Worm (Caenorhabditis elegans) whole organism, L4 larva: ENCODE data around the gene M106.7.

Experiments
- F26F4.8 ChIP-seq: fragments of 200-800 bp; sonication (Bioruptor generic); conservative IDR thresholded peaks from 2 replicates; pipeline ENCODE4 v1.3.6; 2022; ENCODE audit warnings: missing genetic modification characterization, missing compliant biosample characterization
- F49E8.2 ChIP-seq: sonication (generic microtip); optimal IDR thresholded peaks from 2 replicates; lab custom pipeline; 2016; ENCODE audit warnings: missing compliant biosample characterization, mild to moderate bottlenecking, missing genetic modification characterization, borderline replicate concordance
- Y48G9A.11 ChIP-seq: fragments of 200-800 bp; sonication (Bioruptor generic); IDR thresholded peaks from 2 replicates; pipeline ENCODE4 v1.3.6; 2022; ENCODE audit warnings: missing genetic modification reagents, missing genetic modification characterization, missing compliant biosample characterization
- Y5F2A.4 ChIP-seq: fragments of 200-800 bp; sonication (Bioruptor generic); optimal IDR thresholded peaks from 2 replicates; lab custom pipeline; 2018; ENCODE audit warnings: mild to moderate bottlenecking, missing genetic modification characterization, missing compliant biosample characterization
- Y75B8A.6 ChIP-seq: fragments of 200-800 bp; sonication (Bioruptor generic); IDR thresholded peaks from 2 replicates; pipeline ENCODE4 v1.3.6; 2022; ENCODE audit warnings: missing genetic modification reagents, missing genetic modification characterization, missing compliant biosample characterization
- ZK337.2 ChIP-seq: fragments of 200-800 bp; sonication (Bioruptor generic); IDR thresholded peaks from 2 replicates; pipeline ENCODE4 v1.3.6; 2022; ENCODE audit warnings: missing genetic modification reagents, missing genetic modification characterization, missing compliant biosample characterization
- ZK546.5 ChIP-seq, 2 experiments: sonication (generic microtip); optimal IDR thresholded peaks; 2 replicates each; lab custom pipeline; 2017; ENCODE audit warnings: missing biosample characterization in 2 of 2, missing genetic modification characterization in 2 of 2
- aha-1 ChIP-seq: fragments of 150-350 bp; peaks from one replicate; lab custom pipeline; 2014; ENCODE audit warnings: missing biosample characterization, missing genetic modification characterization
- aly-2 ChIP-seq: sonication (generic microtip); optimal IDR thresholded peaks from 2 replicates; lab custom pipeline; 2018; ENCODE audit warnings: missing biosample characterization, missing genetic modification characterization
- ama-1 ChIP-seq: fragments of 150-350 bp; optimal IDR thresholded peaks from 2 replicates; lab custom pipeline; 2014; ENCODE audit warnings: inconsistent platforms, mixed read lengths
- ceh-20 ChIP-seq: fragments of 200-800 bp; sonication (Bioruptor generic); IDR thresholded peaks from 2 replicates; pipeline ENCODE4 v1.3.6; 2022; ENCODE audit warnings: missing genetic modification reagents, missing genetic modification characterization, missing compliant biosample characterization
- ceh-82 ChIP-seq: sonication (generic microtip); optimal IDR thresholded peaks from 2 replicates; lab custom pipeline; 2017; ENCODE audit warnings: missing biosample characterization, missing genetic modification characterization
- ces-1 ChIP-seq: fragments of 150-350 bp; sonication (generic microtip); optimal IDR thresholded peaks from 4 replicates; lab custom pipeline; 2014; ENCODE audit warnings: missing biosample characterization, missing genetic modification reagents, missing genetic modification characterization
- cey-2 ChIP-seq: sonication (generic microtip); optimal IDR thresholded peaks from 3 replicates; lab custom pipeline; 2017; ENCODE audit warnings: missing genetic modification characterization, mild to moderate bottlenecking, missing compliant biosample characterization, antibody characterized with exemption, borderline replicate concordance; ENCODE audit not compliant: insufficient read depth
- ctbp-1 ChIP-seq: fragments of 200-800 bp; sonication (Bioruptor generic); IDR thresholded peaks from 2 replicates; pipeline ENCODE4 v1.3.6; 2022; ENCODE audit warnings: missing genetic modification reagents, missing genetic modification characterization, missing compliant biosample characterization
- daf-12 ChIP-seq: fragments of 150-350 bp; optimal IDR thresholded peaks from 2 replicates; lab custom pipeline; 2014; ENCODE audit warnings: missing biosample characterization, missing genetic modification reagents, missing genetic modification characterization
- dmd-6 ChIP-seq: fragments of 200-800 bp; sonication (Bioruptor generic); IDR thresholded peaks from 2 replicates; pipeline ENCODE4 v1.3.6; 2022; ENCODE audit warnings: missing genetic modification reagents, missing genetic modification characterization, missing compliant biosample characterization
- dmd-8 ChIP-seq: fragments of 200-800 bp; sonication (Bioruptor generic); IDR thresholded peaks from 2 replicates; pipeline ENCODE4 v1.3.6; 2022; ENCODE audit warnings: missing genetic modification characterization, missing compliant biosample characterization
- dpl-1 ChIP-seq: fragments of 150-350 bp; optimal IDR thresholded peaks from 2 replicates; lab custom pipeline; 2014; ENCODE audit warnings: missing biosample characterization, missing genetic modification reagents, missing genetic modification characterization
- dve-1 ChIP-seq: sonication (generic microtip); optimal IDR thresholded peaks from 2 replicates; lab custom pipeline; 2017; ENCODE audit warnings: antibody characterized with exemption, mild to moderate bottlenecking, missing genetic modification characterization, missing compliant biosample characterization; ENCODE audit not compliant: insufficient read depth
- egl-27 ChIP-seq: sonication (generic microtip); optimal IDR thresholded peaks from 3 replicates; lab custom pipeline; 2017; ENCODE audit warnings: missing biosample characterization, missing genetic modification reagents, missing genetic modification characterization
- fos-1 ChIP-seq: fragments of 150-350 bp; optimal IDR thresholded peaks from 2 replicates; lab custom pipeline; 2014; ENCODE audit warnings: missing biosample characterization, missing genetic modification characterization
- hlh-11 ChIP-seq: fragments of 200-800 bp; sonication (Bioruptor generic); optimal IDR thresholded peaks from 2 replicates; lab custom pipeline; 2018; ENCODE audit warnings: mild to moderate bottlenecking, missing genetic modification characterization, missing compliant biosample characterization
- hlh-30 ChIP-seq: sonication (generic microtip); optimal IDR thresholded peaks from 2 replicates; lab custom pipeline; 2017; ENCODE audit warnings: antibody characterized with exemption, mild to moderate bottlenecking, missing genetic modification characterization, missing compliant biosample characterization; ENCODE audit not compliant: insufficient read depth
- hmg-1.1 ChIP-seq: fragments of 200-800 bp; sonication (Bioruptor generic); IDR thresholded peaks from 2 replicates; pipeline ENCODE4 v1.3.6; 2022; ENCODE audit warnings: missing genetic modification reagents, missing genetic modification characterization, missing compliant biosample characterization
- lin-15B ChIP-seq: fragments of 150-350 bp; sonication (generic microtip); optimal IDR thresholded peaks from 3 replicates; lab custom pipeline; 2014; ENCODE audit warnings: missing biosample characterization, missing genetic modification characterization
- lin-38 ChIP-seq: fragments of 200-800 bp; sonication (Bioruptor generic); IDR thresholded peaks from 2 replicates; pipeline ENCODE4 v1.3.6; 2022; ENCODE audit warnings: missing genetic modification reagents, missing genetic modification characterization, missing compliant biosample characterization
- lsy-2 ChIP-seq, 2 experiments: fragments of 150-350 bp in 1 of 2; sonication (generic microtip) in 1 of 2; optimal IDR thresholded peaks; 2 replicates each; lab custom pipeline; 2014 to 2017; ENCODE audit warnings: missing biosample characterization in 2 of 2, missing genetic modification characterization in 2 of 2
- mdl-1 ChIP-seq, 2 experiments: fragments of 150-350 bp in 1 of 2; sonication (generic microtip) in 1 of 2; optimal IDR thresholded peaks; 2 replicates each; lab custom pipeline; 2014 to 2017; ENCODE audit warnings: missing biosample characterization in 2 of 2, missing genetic modification characterization in 2 of 2
- mes-2 ChIP-seq: sonication (generic microtip); optimal IDR thresholded peaks from 2 replicates; lab custom pipeline; 2016; ENCODE audit warnings: missing genotype, mild to moderate bottlenecking, missing genetic modification characterization, missing compliant biosample characterization; ENCODE audit not compliant: poor library complexity, severe bottlenecking
- mxl-3 ChIP-seq: fragments of 200-800 bp; sonication (Bioruptor generic); optimal IDR thresholded peaks from 2 replicates; lab custom pipeline; 2018; ENCODE audit warnings: mild to moderate bottlenecking, missing genetic modification characterization, missing compliant biosample characterization
- nhr-10 ChIP-seq: fragments of 150-350 bp; optimal IDR thresholded peaks from 2 replicates; lab custom pipeline; 2014; ENCODE audit warnings: missing biosample characterization, missing genetic modification characterization
- nhr-237 ChIP-seq: sonication (generic microtip); optimal IDR thresholded peaks from 2 replicates; lab custom pipeline; 2017; ENCODE audit warnings: missing biosample characterization, missing genetic modification characterization
- nhr-25 ChIP-seq: sonication (generic microtip); optimal IDR thresholded peaks from 2 replicates; lab custom pipeline; 2017; ENCODE audit warnings: missing genetic modification characterization, mild to moderate bottlenecking, missing compliant biosample characterization, antibody characterized with exemption, moderate library complexity, borderline replicate concordance; ENCODE audit not compliant: insufficient read depth
- nhr-42 ChIP-seq: fragments of 200-800 bp; sonication (Bioruptor generic); IDR thresholded peaks from 2 replicates; pipeline ENCODE4 v1.3.6; 2022; ENCODE audit warnings: missing genetic modification characterization, missing compliant biosample characterization
- nhr-6 ChIP-seq: fragments of 150-350 bp; optimal IDR thresholded peaks from 2 replicates; lab custom pipeline; 2014; ENCODE audit warnings: missing biosample characterization, missing genetic modification characterization
- nhr-76 ChIP-seq: fragments of 150-350 bp; optimal IDR thresholded peaks from 2 replicates; lab custom pipeline; 2014; ENCODE audit warnings: missing biosample characterization, missing genetic modification characterization
- nhr-77 ChIP-seq: fragments of 150-350 bp; optimal IDR thresholded peaks from 2 replicates; lab custom pipeline; 2014; ENCODE audit warnings: missing biosample characterization, missing genetic modification characterization
- php-3 ChIP-seq: fragments of 200-800 bp; sonication (Bioruptor generic); IDR thresholded peaks from 2 replicates; pipeline ENCODE4 v1.3.6; 2022; ENCODE audit warnings: missing genetic modification reagents, missing genetic modification characterization, missing compliant biosample characterization
- saeg-2 ChIP-seq: fragments of 200-800 bp; sonication (Bioruptor generic); IDR thresholded peaks from 2 replicates; pipeline ENCODE4 v1.3.6; 2022; ENCODE audit warnings: missing genetic modification reagents, missing genetic modification characterization, missing compliant biosample characterization
- set-16 ChIP-seq: fragments of 200-800 bp; sonication (Bioruptor generic); IDR thresholded peaks from 2 replicates; pipeline ENCODE4 v1.3.6; 2022; ENCODE audit warnings: missing genetic modification reagents, missing genetic modification characterization, missing compliant biosample characterization
- spr-1 ChIP-seq: sonication (generic microtip); optimal IDR thresholded peaks from 2 replicates; lab custom pipeline; 2016; ENCODE audit warnings: mild to moderate bottlenecking, missing genetic modification characterization, missing compliant biosample characterization
- spr-3 ChIP-seq: fragments of 200-800 bp; sonication (Bioruptor generic); optimal IDR thresholded peaks from 2 replicates; lab custom pipeline; 2018; ENCODE audit warnings: mild to moderate bottlenecking, missing genetic modification characterization, missing compliant biosample characterization
- unc-130 ChIP-seq: sonication (generic microtip); optimal IDR thresholded peaks from 2 replicates; lab custom pipeline; 2016; ENCODE audit warnings: missing genetic modification reagents, missing genetic modification characterization, missing compliant biosample characterization
- unc-62 ChIP-seq, 3 experiments: fragments of 150-350 bp in 1 of 3; sonication (generic microtip); optimal IDR thresholded peaks in 2 of 3; peaks in 1 of 3; 1 replicate in 1 of 3; 2 replicates in 2 of 3; lab custom pipeline; 2014 to 2017; ENCODE audit warnings: missing biosample characterization in 3 of 3, missing genetic modification characterization in 3 of 3, missing genetic modification reagents in 3 of 3, missing genotype in 1 of 3
- vab-7 ChIP-seq: fragments of 200-800 bp; sonication (Bioruptor generic); IDR thresholded peaks from 2 replicates; pipeline ENCODE4 v1.3.6; 2022; ENCODE audit warnings: missing genetic modification reagents, missing genetic modification characterization, missing compliant biosample characterization
- zfp-2 ChIP-seq: sonication (generic microtip); optimal IDR thresholded peaks from 2 replicates; lab custom pipeline; 2016; ENCODE audit warnings: mild to moderate bottlenecking, missing genetic modification characterization, missing compliant biosample characterization
- zip-11 ChIP-seq: fragments of 200-800 bp; sonication (Bioruptor generic); IDR thresholded peaks from 2 replicates; pipeline ENCODE4 v1.3.6; 2022; ENCODE audit warnings: missing genetic modification characterization, missing compliant biosample characterization

Gene M106.7

ce11 chrII:10862749-10863656, 6.0 kb upstream of the M106.7 start:
- no peak for TF ChIP-seq hlh-30 (tag; lab: Kevin White, UChicago)
- no peak for TF ChIP-seq fos-1 (tag; lab: Kevin White, UChicago)
- TF ChIP-seq F49E8.2 (tag; lab: Kevin White, UChicago) = peak; percentile 25
- no peak for TF ChIP-seq zfp-2 (tag; lab: Kevin White, UChicago)
- TF ChIP-seq ceh-82 (tag; lab: Kevin White, UChicago) = no peak
- no peak for TF ChIP-seq ctbp-1
- TF ChIP-seq mes-2 (tag; lab: Kevin White, UChicago) = peak; percentile 5
- TF ChIP-seq spr-1 = no peak
- TF ChIP-seq aly-2 (tag; lab: Kevin White, UChicago) = no peak
- peak; percentile 35; the same call in 1 of the 2 replicates for TF ChIP-seq dmd-6 (GFP tag; lab: Robert Waterston, UW)
- no peak for TF ChIP-seq cey-2 (tag; lab: Kevin White, UChicago)
- no peak for TF ChIP-seq egl-27 (tag; lab: Kevin White, UChicago)
- 0 out of 2 replicates have a peak, but pooled peaks have one; percentile 12 for TF ChIP-seq set-16 (GFP tag; lab: Robert Waterston, UW)
- TF ChIP-seq nhr-77 = no peak
- TF ChIP-seq zip-11 (GFP tag; lab: Robert Waterston, UW) = no peak
- peak; percentile 11 for TF ChIP-seq nhr-6
- 0 out of 2 replicates have a peak, but pooled peaks have one; percentile 12 for TF ChIP-seq lin-38 (GFP tag; lab: Robert Waterston, UW)
- peak; percentile 41 for TF ChIP-seq nhr-25
- TF ChIP-seq ZK337.2 = no peak
- no peak for TF ChIP-seq spr-3 (GFP tag; lab: Kevin White, UChicago)
- TF ChIP-seq nhr-237 = no peak
- no peak for TF ChIP-seq lin-15B (tag; lab: Kevin White, UChicago)
- TF ChIP-seq unc-62 (GFP tag; optimal IDR thresholded peaks at IDR 0.05 in 1 of 2; lab: Kevin White, UChicago) = peak in 1 of 2 experiments; percentile 74
- no peak for TF ChIP-seq unc-62 (tag; optimal IDR thresholded peaks at IDR 0.05; lab: Kevin White, UChicago)
- no peak for TF ChIP-seq nhr-42 (GFP tag; lab: Robert Waterston, UW)
- no peak for TF ChIP-seq ces-1 (GFP tag; lab: Kevin White, UChicago)
- no peak for TF ChIP-seq vab-7 (GFP tag; lab: Robert Waterston, UW)
- no peak for TF ChIP-seq aha-1 (tag; lab: Kevin White, UChicago)
- TF ChIP-seq hlh-11 (tag; lab: Kevin White, UChicago) = peak; percentile 3
- no peak for TF ChIP-seq Y75B8A.6
- TF ChIP-seq nhr-10 (tag; lab: Kevin White, UChicago) = no peak
- TF ChIP-seq dmd-8 (GFP tag; lab: Robert Waterston, UW) = no peak
- TF ChIP-seq F26F4.8 (GFP tag; lab: Robert Waterston, UW) = no peak
- no peak for TF ChIP-seq unc-130 (GFP tag; lab: Kevin White, UChicago)
- TF ChIP-seq saeg-2 (GFP tag; lab: Robert Waterston, UW) = no peak
- TF ChIP-seq lsy-2 (tag; optimal IDR thresholded peaks at IDR 0.05; lab: Kevin White, UChicago) = peak in 1 of 2 experiments; percentile 29
- TF ChIP-seq dpl-1 (GFP tag; lab: Kevin White, UChicago) = peak; percentile 19
- peak; percentile 49 for TF ChIP-seq dve-1 (tag; lab: Kevin White, UChicago)
- no peak for TF ChIP-seq ceh-20 (GFP tag; lab: Robert Waterston, UW)
- TF ChIP-seq Y48G9A.11 (GFP tag; lab: Robert Waterston, UW) = no peak
- TF ChIP-seq ZK546.5 (tag; optimal IDR thresholded peaks at IDR 0.05; lab: Kevin White, UChicago) = no peak
- peak; percentile 31 for TF ChIP-seq mxl-3 (GFP tag; lab: Kevin White, UChicago)
- TF ChIP-seq hmg-1.1 (GFP tag; lab: Robert Waterston, UW) = 0 out of 2 replicates have a peak, but pooled peaks have one; percentile 12
- no peak for TF ChIP-seq nhr-76
- no peak for TF ChIP-seq daf-12
- TF ChIP-seq ama-1 (lab: Kevin White, UChicago) = no peak
- peak in 1 of 2 experiments; percentile 42 for TF ChIP-seq mdl-1 (tag; optimal IDR thresholded peaks at IDR 0.05; lab: Kevin White, UChicago)
- TF ChIP-seq Y5F2A.4 (GFP tag; lab: Kevin White, UChicago) = no peak
- TF ChIP-seq php-3 (GFP tag; lab: Robert Waterston, UW) = no peak
